Fruit fly (Drosophila melanogaster) whole organism, adult: ENCODE data around the gene CycG.
A peak's percentile ranks its signal among the peaks of the same experiment; 100 is the strongest.

Source experiments
- CG33017 ChIP-seq: fragments of 200-800 bp; sonication (Bioruptor generic); optimal IDR thresholded peaks from 2 replicates; lab custom pipeline; 2018; ENCODE audit warnings: missing biosample characterization, mild to moderate bottlenecking, missing genetic modification characterization, moderate library complexity
- CG7045 ChIP-seq: fragments of 200-800 bp; sonication (Bioruptor generic); optimal IDR thresholded peaks from 2 replicates; lab custom pipeline; 2017; ENCODE audit warnings: missing biosample characterization, mild to moderate bottlenecking, missing genetic modification characterization
- Clk ChIP-seq: fragments of 200-800 bp; sonication (Bioruptor generic); optimal IDR thresholded peaks from 2 replicates; lab custom pipeline; 2017; ENCODE audit warnings: missing biosample characterization, missing genetic modification characterization
- Crg-1 ChIP-seq: fragments of 200-800 bp; sonication (Bioruptor generic); optimal IDR thresholded peaks from 2 replicates; lab custom pipeline; 2016; ENCODE audit warnings: missing biosample characterization, missing genetic modification characterization
- Mnt ChIP-seq: fragments of 200-800 bp; sonication (Bioruptor generic); optimal IDR thresholded peaks from 2 replicates; lab custom pipeline; 2016; ENCODE audit warnings: missing biosample characterization, mild to moderate bottlenecking, missing genetic modification characterization
- bab1 ChIP-seq: fragments of 200-800 bp; sonication (Bioruptor generic); optimal IDR thresholded peaks from 3 replicates; lab custom pipeline; 2019; ENCODE audit warnings: missing biosample characterization, mild to moderate bottlenecking, missing genetic modification characterization, moderate library complexity
- cnc ChIP-seq, 2 experiments: fragments of >200 bp; optimal IDR thresholded peaks; 2 replicates each; lab custom pipeline; 2017
- kay ChIP-seq: fragments of 200-800 bp; sonication (Bioruptor generic); peaks from one replicate; lab custom pipeline; 2016; ENCODE audit warnings: missing biosample characterization, missing genetic modification characterization, borderline replicate concordance
- pad ChIP-seq: fragments of 200-800 bp; sonication (Bioruptor generic); optimal IDR thresholded peaks from 3 replicates; lab custom pipeline; 2017; ENCODE audit warnings: missing biosample characterization, missing genetic modification characterization, mild to moderate bottlenecking, moderate library complexity, missing genetic modification reagents

- peak; percentile 99 for TF ChIP-seq CG7045 (GFP tag; lab: Kevin White, UChicago)
- peak; percentile 95 for TF ChIP-seq pad (GFP tag; lab: Kevin White, UChicago)
- TF ChIP-seq Clk (GFP tag; lab: Kevin White, UChicago): peak; percentile 99
- no peak for TF ChIP-seq cnc (optimal IDR thresholded peaks at IDR 0.05; lab: Kevin White, UChicago)
- TF ChIP-seq kay (GFP tag; lab: Kevin White, UChicago): peak; percentile 100
- TF ChIP-seq Mnt (GFP tag; lab: Kevin White, UChicago): peak; percentile 98
- peak; percentile 100 for TF ChIP-seq CG33017 (tag; lab: Kevin White, UChicago)
- TF ChIP-seq bab1: peak; percentile 100
- TF ChIP-seq Crg-1: peak; percentile 98
Measured at dm6 chr3R:31588374-31588773, 24.1 kb downstream of the CycG start, which contains the start of gene CG1635.
